Worm (Caenorhabditis elegans) whole organism, L4 larva: ENCODE results near the gene H20J04.9.

ENCODE experiments used
- Y75B8A.6 ChIP-seq: fragments of 200-800 bp; sonication (Bioruptor generic); IDR thresholded peaks from 2 replicates; pipeline ENCODE4 v1.3.6; 2022; ENCODE audit warnings: missing genetic modification reagents, missing genetic modification characterization, missing compliant biosample characterization
- ceh-82 ChIP-seq: sonication (generic microtip); optimal IDR thresholded peaks from 2 replicates; lab custom pipeline; 2017; ENCODE audit warnings: missing biosample characterization, missing genetic modification characterization
- egl-27 ChIP-seq: sonication (generic microtip); optimal IDR thresholded peaks from 3 replicates; lab custom pipeline; 2017; ENCODE audit warnings: missing biosample characterization, missing genetic modification reagents, missing genetic modification characterization
- jun-1 ChIP-seq: fragments of 150-350 bp; optimal IDR thresholded peaks from 2 replicates; lab custom pipeline; 2014; ENCODE audit warnings: missing biosample characterization, missing genetic modification reagents, missing genetic modification characterization
- lin-1 ChIP-seq: fragments of 200-800 bp; sonication (Bioruptor generic); IDR thresholded peaks from 2 replicates; pipeline ENCODE4 v1.3.6; 2022; ENCODE audit warnings: missing genetic modification reagents, missing genetic modification characterization, missing compliant biosample characterization
- lin-13 ChIP-seq: fragments of 150-350 bp; optimal IDR thresholded peaks from 2 replicates; lab custom pipeline; 2014; ENCODE audit warnings: missing biosample characterization, missing genetic modification reagents, missing genetic modification characterization
- nhr-11 ChIP-seq: fragments of 150-350 bp; optimal IDR thresholded peaks from 2 replicates; lab custom pipeline; 2014; ENCODE audit warnings: missing biosample characterization, missing genetic modification characterization
- nhr-25 ChIP-seq: sonication (generic microtip); optimal IDR thresholded peaks from 2 replicates; lab custom pipeline; 2017; ENCODE audit warnings: missing genetic modification characterization, mild to moderate bottlenecking, missing compliant biosample characterization, antibody characterized with exemption, moderate library complexity, borderline replicate concordance; ENCODE audit not compliant: insufficient read depth
- nhr-28 ChIP-seq: fragments of 150-350 bp; optimal IDR thresholded peaks from 2 replicates; lab custom pipeline; 2014; ENCODE audit warnings: missing biosample characterization, missing genetic modification characterization
- nhr-6 ChIP-seq: fragments of 150-350 bp; optimal IDR thresholded peaks from 2 replicates; lab custom pipeline; 2014; ENCODE audit warnings: missing biosample characterization, missing genetic modification characterization
- spr-1 ChIP-seq: sonication (generic microtip); optimal IDR thresholded peaks from 2 replicates; lab custom pipeline; 2016; ENCODE audit warnings: mild to moderate bottlenecking, missing genetic modification characterization, missing compliant biosample characterization
- unc-39 ChIP-seq: sonication (generic microtip); optimal IDR thresholded peaks from 2 replicates; lab custom pipeline; 2017; ENCODE audit warnings: missing biosample characterization, missing genetic modification characterization

DNA sequence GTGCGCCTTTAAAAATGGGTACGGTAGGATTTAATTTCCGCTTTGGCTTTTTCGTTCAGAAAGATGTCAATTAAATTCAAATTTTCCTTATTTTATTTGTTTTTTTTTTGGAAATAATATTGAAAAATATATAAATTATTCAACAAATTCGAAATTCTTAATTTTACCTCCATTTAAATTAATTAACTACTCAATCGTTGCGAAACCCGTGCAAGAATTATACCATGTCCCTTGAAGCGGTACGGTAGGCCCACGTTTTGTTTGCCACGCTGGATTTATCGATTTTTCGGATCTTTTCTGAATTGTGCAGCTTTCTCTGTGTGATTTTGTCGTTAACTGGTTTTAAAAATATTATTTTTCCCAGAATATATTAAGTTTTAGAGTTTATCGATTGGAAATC lies 30.5 kb upstream of the H20J04.9 start, which contains the start of gene Y52E8A.2:
- TF ChIP-seq nhr-25 (tag; lab: Kevin White, UChicago) (no peak), jun-1 (tag; lab: Kevin White, UChicago) (no peak), egl-27 (no peak), ceh-82 (tag; lab: Kevin White, UChicago) (no peak), nhr-28 (tag; lab: Kevin White, UChicago) (no peak), Y75B8A.6 (GFP tag; lab: Robert Waterston, UW) (no peak), lin-1 (GFP tag; lab: Robert Waterston, UW) (no peak), lin-13 (GFP tag; lab: Kevin White, UChicago) (no peak), nhr-6 (tag; lab: Kevin White, UChicago) (no peak), unc-39 (no peak), nhr-11 (no peak), spr-1 (tag; lab: Kevin White, UChicago) (no peak)
